Fruit fly (Drosophila melanogaster) whole organism, embryonic: ENCODE results near the gene CG12347.

Source experiments
- CG17361 ChIP-seq: fragments of 200-800 bp; sonication (Bioruptor generic); IDR thresholded peaks from 3 replicates; pipeline ENCODE4 v1.3.6; 2022; ENCODE audit warnings: missing biosample characterization, missing genetic modification characterization
- CG4282 ChIP-seq: fragments of 200-800 bp; sonication (Bioruptor generic); optimal IDR thresholded peaks from 2 replicates; lab custom pipeline; 2016; ENCODE audit warnings: missing biosample characterization, missing genetic modification characterization
- CG6813 ChIP-seq: fragments of 200-800 bp; sonication (Bioruptor generic); optimal IDR thresholded peaks from 2 replicates; lab custom pipeline; 2017; ENCODE audit warnings: missing biosample characterization, missing genetic modification characterization, mild to moderate bottlenecking, moderate library complexity, missing genetic modification reagents
- Lpt ChIP-seq: fragments of >200 bp; optimal IDR thresholded peaks from 2 replicates; lab custom pipeline; 2018; ENCODE audit warnings: missing biosample characterization, missing genetic modification characterization
- Oaz ChIP-seq: fragments of 200-800 bp; sonication (Bioruptor generic); IDR thresholded peaks from 2 replicates; pipeline ENCODE4 v1.3.6; 2022; ENCODE audit warnings: missing biosample characterization, missing genetic modification characterization
- Oli ChIP-seq: fragments of 200-800 bp; sonication (Bioruptor generic); optimal IDR thresholded peaks from 2 replicates; lab custom pipeline; 2018; ENCODE audit warnings: missing biosample characterization, mild to moderate bottlenecking, missing genetic modification characterization, moderate library complexity
- Sin3A ChIP-seq: fragments of >200 bp; optimal IDR thresholded peaks from 2 replicates; lab custom pipeline; 2018
- Sox102F ChIP-seq: fragments of 200-800 bp; sonication (Bioruptor generic); optimal IDR thresholded peaks from 2 replicates; lab custom pipeline; 2018; ENCODE audit warnings: missing biosample characterization, mild to moderate bottlenecking, missing genetic modification characterization, moderate library complexity
- bbx ChIP-seq: fragments of 200-800 bp; sonication (Bioruptor generic); IDR thresholded peaks from 2 replicates; pipeline ENCODE4 v1.3.6; 2022; ENCODE audit warnings: missing biosample characterization, missing genetic modification characterization; ENCODE audit not compliant: partially characterized antibody
- bowl ChIP-seq: fragments of 200-800 bp; sonication (Bioruptor generic); IDR thresholded peaks from 2 replicates; pipeline ENCODE4 v1.3.6; 2022; ENCODE audit warnings: missing biosample characterization, missing genetic modification characterization
- gro ChIP-seq: fragments of 200-800 bp; sonication (Bioruptor generic); optimal IDR thresholded peaks from 2 replicates; lab custom pipeline; 2016; ENCODE audit warnings: missing biosample characterization, missing genetic modification characterization
- hth ChIP-seq: fragments of >200 bp; optimal IDR thresholded peaks from 2 replicates; lab custom pipeline; 2017; ENCODE audit warnings: inconsistent platforms
- nmo ChIP-seq: fragments of 200-800 bp; sonication (Bioruptor generic); optimal IDR thresholded peaks from 2 replicates; lab custom pipeline; 2018; ENCODE audit warnings: missing biosample characterization, mild to moderate bottlenecking, missing genetic modification characterization, moderate library complexity
- pb ChIP-seq: fragments of 200-800 bp; sonication (Bioruptor generic); optimal IDR thresholded peaks from 3 replicates; lab custom pipeline; 2016; ENCODE audit warnings: missing biosample characterization, missing genetic modification characterization

DNA sequence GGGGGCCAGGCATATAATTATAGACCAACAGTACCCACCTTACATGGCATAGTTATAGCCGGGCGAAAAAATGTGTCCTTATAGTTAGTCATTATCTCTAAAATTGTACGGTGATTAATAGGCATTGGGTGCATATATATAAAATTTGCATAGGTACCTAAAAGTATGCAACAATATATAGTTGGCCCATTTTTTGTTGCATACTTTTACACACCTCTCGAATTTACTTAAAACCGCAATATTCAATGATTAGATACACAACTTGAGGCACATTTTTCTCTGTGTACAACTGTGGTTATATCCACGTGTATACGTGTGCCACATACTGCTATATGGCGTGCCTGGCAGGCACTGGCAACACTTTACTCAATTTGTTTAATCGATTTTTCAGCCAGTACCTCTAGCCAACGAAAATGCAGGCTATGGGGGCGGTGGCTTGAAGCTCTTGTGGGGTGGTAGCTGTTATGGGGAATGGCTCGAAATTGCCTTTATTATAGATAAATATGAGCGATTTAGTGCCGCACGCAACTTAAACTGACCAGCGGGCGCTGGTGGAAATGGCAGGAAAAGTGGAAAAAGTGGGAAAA is 26.5 kb downstream of the CG12347 start:
- no peak for TF ChIP-seq CG4282 (GFP tag; lab: Kevin White, UChicago)
- TF ChIP-seq CG6813 (GFP tag; lab: Kevin White, UChicago) = no peak
- TF ChIP-seq Lpt (GFP tag; lab: Kevin White, UChicago) = no peak
- no peak for TF ChIP-seq Oaz
- no peak for TF ChIP-seq gro
- TF ChIP-seq Sox102F (GFP tag; lab: Kevin White, UChicago) = no peak
- TF ChIP-seq Sin3A (lab: Kevin White, UChicago) = no peak
- TF ChIP-seq pb = no peak
- TF ChIP-seq Oli (tag; lab: Kevin White, UChicago) = no peak
- no peak for TF ChIP-seq nmo
- no peak for TF ChIP-seq bbx (GFP tag; lab: Robert Waterston, UW)
- TF ChIP-seq hth (lab: Kevin White, UChicago) = no peak
- TF ChIP-seq CG17361 = no peak
- no peak for TF ChIP-seq bowl
